Worm (Caenorhabditis elegans): ENCODE data around the gene str-165.

DNA sequence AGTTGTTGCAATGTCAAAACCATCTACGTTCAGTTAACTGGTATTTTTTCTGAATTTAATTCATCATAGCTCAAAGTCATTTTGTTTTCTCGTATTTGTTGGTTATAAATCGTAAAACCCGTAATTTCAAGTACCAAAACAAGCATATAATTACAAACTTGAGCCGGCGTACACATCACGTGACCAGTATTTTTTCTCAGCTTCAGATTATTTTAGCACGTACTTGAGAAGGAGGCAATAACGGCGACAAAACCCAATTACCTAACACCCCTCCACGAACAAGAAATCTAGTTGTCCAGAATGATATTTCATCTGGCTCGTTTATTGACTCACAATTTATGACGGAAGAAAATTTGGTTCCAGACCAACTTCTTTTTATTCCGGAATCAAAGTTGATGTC is 28.0 kb downstream of the str-165 start, which contains the start of gene srx-135:
- TF ChIP-seq unc-39 (tag; optimal IDR thresholded peaks at IDR 0.05) (no peak), skn-1 (tag; optimal IDR thresholded peaks at IDR 0.05) (no peak), aly-2 (tag; optimal IDR thresholded peaks at IDR 0.05) (no peak), ceh-82 (tag; optimal IDR thresholded peaks at IDR 0.05) (no peak), lin-39 (tag; optimal IDR thresholded peaks at IDR 0.05) (no peak), nhr-12 (tag; optimal IDR thresholded peaks at IDR 0.05) (no peak), ama-1 (optimal IDR thresholded peaks at IDR 0.05) (no peak), mdl-1 (tag; optimal IDR thresholded peaks at IDR 0.05) (no peak), ztf-11 (tag; optimal IDR thresholded peaks at IDR 0.05) (no peak), ztf-4 (tag; optimal IDR thresholded peaks at IDR 0.05) (no peak), peb-1 (tag; optimal IDR thresholded peaks at IDR 0.05) (no peak), zag-1 (tag; optimal IDR thresholded peaks at IDR 0.05) (no peak)

Measured in whole organism, L2 larva.